Fruit fly (Drosophila melanogaster): Measurements from ENCODE around the gene CG13625.
A peak's percentile ranks its signal among the peaks of the same experiment; 100 is the strongest.

CG13625 gene

DNA sequence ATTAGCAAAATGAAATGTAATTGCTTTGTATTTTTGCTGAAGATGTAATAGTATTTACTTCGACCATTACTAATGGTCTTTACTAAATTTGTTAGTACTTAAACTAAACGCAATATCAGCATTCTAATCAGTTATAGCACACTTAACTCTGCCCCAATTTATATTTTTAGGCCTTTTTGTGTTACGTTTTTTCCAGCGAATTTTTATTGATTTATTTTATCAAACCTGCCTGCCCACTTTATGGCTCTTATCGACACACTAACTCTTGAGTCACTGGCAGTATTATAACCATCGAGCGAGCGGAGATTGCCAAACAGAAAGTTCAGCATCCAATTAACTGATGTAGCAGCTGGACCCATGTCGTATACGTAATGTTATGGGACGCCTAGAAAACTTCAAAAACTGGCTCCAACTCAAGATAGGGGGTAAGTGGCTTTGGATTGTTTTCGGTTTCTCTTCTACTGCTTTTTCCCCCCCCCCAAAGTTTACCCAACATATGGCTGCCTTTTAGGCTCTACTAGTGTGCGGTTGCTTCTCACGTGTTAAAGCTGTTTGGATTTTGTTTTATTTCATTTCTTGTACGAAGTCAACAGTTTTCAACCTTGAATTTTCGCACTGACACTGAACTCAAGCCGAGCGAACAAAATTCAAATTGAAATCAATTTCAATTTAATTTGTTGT is 15.2 kb downstream of the CG13625 start (continued):
- no peak for TF ChIP-seq MTF-1 (GFP tag; optimal IDR thresholded peaks at IDR 0.05; ENCODE audit: borderline replicate concordance)
- no peak for TF ChIP-seq gce (GFP tag; IDR thresholded peaks at IDR 0.05)
- TF ChIP-seq CTCF (GFP tag; optimal IDR thresholded peaks at IDR 0.05): no peak
- TF ChIP-seq tio (GFP tag; optimal IDR thresholded peaks at IDR 0.05): no peak
- no peak for TF ChIP-seq sc (optimal IDR thresholded peaks at IDR 0.05)
- TF ChIP-seq sc (GFP tag; optimal IDR thresholded peaks at IDR 0.05): no peak
- no peak for TF ChIP-seq Chrac-16 (GFP tag; optimal IDR thresholded peaks at IDR 0.05)
- peak in 1 of 2 experiments; percentile 78 for TF ChIP-seq Pdp1 (GFP tag; optimal IDR thresholded peaks at IDR 0.05)
- TF ChIP-seq CG11398 (GFP tag; optimal IDR thresholded peaks at IDR 0.05): no peak
- peak; percentile 75 for TF ChIP-seq Awh (GFP tag; IDR thresholded peaks at IDR 0.05)
- TF ChIP-seq bigmax (GFP tag; optimal IDR thresholded peaks at IDR 0.05): no peak
- peak; percentile 82 for TF ChIP-seq CG12769 (tag; optimal IDR thresholded peaks at IDR 0.05)
- TF ChIP-seq hkb (optimal IDR thresholded peaks at IDR 0.05): no peak
- no peak for TF ChIP-seq hkb (GFP tag; IDR thresholded peaks at IDR 0.05)
- TF ChIP-seq CG31441 (GFP tag; IDR thresholded peaks at IDR 0.05): no peak
- TF ChIP-seq maf-S (GFP tag; optimal IDR thresholded peaks at IDR 0.05): no peak
- TF ChIP-seq CG7928 (GFP tag; optimal IDR thresholded peaks at IDR 0.05): no peak
- TF ChIP-seq CG10274 (GFP tag; optimal IDR thresholded peaks at IDR 0.05): no peak
- no peak for TF ChIP-seq CG10209 (GFP tag; optimal IDR thresholded peaks at IDR 0.05)
- no peak for TF ChIP-seq B-H1 (GFP tag; IDR thresholded peaks at IDR 0.05)
- TF ChIP-seq Dll (GFP tag; IDR thresholded peaks at IDR 0.05; ENCODE audit: partially characterized antibody): no peak
- no peak for TF ChIP-seq Hr78 (GFP tag; optimal IDR thresholded peaks at IDR 0.05)
- no peak for TF ChIP-seq CG34422 (GFP tag; IDR thresholded peaks at IDR 0.05)
- TF ChIP-seq Blimp-1 (GFP tag; optimal IDR thresholded peaks at IDR 0.05): peak; percentile 17
- peak; percentile 68 for TF ChIP-seq abd-A (tag; optimal IDR thresholded peaks at IDR 0.05)
- no peak for TF ChIP-seq CG17361 (GFP tag; IDR thresholded peaks at IDR 0.05)
- TF ChIP-seq CG6254 (GFP tag; optimal IDR thresholded peaks at IDR 0.05): peak; percentile 7
- TF ChIP-seq Ssrp (tag; optimal IDR thresholded peaks at IDR 0.05): no peak
- TF ChIP-seq CG1233 (GFP tag; optimal IDR thresholded peaks at IDR 0.05): no peak
- TF ChIP-seq dm (GFP tag; optimal IDR thresholded peaks at IDR 0.05): no peak
- TF ChIP-seq CG6854 (GFP tag; optimal IDR thresholded peaks at IDR 0.05): no peak
- TF ChIP-seq NC2α (GFP tag; optimal IDR thresholded peaks at IDR 0.05): no peak
- TF ChIP-seq so (GFP tag; IDR thresholded peaks at IDR 0.05): no peak
- TF ChIP-seq fd102C (GFP tag; optimal IDR thresholded peaks at IDR 0.05): no peak
- no peak for TF ChIP-seq ken (GFP tag; IDR thresholded peaks at IDR 0.05)
- no peak for TF ChIP-seq salm (tag; optimal IDR thresholded peaks at IDR 0.05)
- TF ChIP-seq Hand (GFP tag; optimal IDR thresholded peaks at IDR 0.05): no peak

DNA sequence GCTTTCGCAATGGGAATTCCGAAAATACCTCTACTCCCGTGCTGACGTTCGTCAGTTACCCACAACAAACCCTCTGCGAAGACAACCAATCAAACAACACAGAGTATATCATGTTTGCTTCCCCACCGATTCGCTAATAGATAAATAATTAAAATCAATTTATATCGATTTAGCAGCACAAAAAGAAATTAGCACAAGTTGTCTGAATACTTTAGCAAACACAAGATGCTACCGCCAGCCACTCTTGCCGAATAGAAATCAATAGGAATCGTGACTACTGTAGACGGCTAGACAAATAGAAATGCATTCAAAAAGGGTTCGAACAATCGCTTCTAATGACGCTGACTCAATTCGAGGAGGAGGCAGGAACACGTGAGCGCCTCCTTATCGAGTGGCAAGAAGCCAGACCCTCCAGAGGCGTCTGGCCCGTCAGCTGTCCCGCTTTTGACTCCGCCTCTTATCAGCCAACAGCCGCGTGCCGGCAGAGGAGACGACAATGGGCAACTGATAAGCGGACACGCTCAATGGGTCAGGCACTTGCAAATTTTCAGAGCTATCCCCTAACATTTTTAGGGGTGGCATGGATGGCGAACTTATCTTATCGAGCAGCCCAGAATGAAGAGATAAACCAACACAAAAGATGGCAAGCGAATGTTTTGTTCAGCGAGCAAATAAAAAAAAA is 16.6 kb downstream of the CG13625 start:
- TF ChIP-seq mirr (GFP tag; optimal IDR thresholded peaks at IDR 0.05) (peak; percentile 35), exex (tag; optimal IDR thresholded peaks at IDR 0.05) (peak; percentile 53), ab (GFP tag; optimal IDR thresholded peaks at IDR 0.05) (no peak), ham (GFP tag; IDR thresholded peaks at IDR 0.05) (peak; percentile 13; the same call in 1 of the 2 replicates), CG6175 (GFP tag; IDR thresholded peaks at IDR 0.05) (peak; percentile 60; the same call in 1 of the 3 replicates), CG2889 (GFP tag; IDR thresholded peaks at IDR 0.05) (no peak), CG11247 (GFP tag; IDR thresholded peaks at IDR 0.05) (no peak), tx (GFP tag; optimal IDR thresholded peaks at IDR 0.05) (no peak), chinmo (GFP tag; IDR thresholded peaks at IDR 0.05; ENCODE audit: partially characterized antibody) (0 out of 4 replicates have a peak, but pooled peaks have one; percentile 46), GATAe (GFP tag; conservative IDR thresholded peaks at IDR 0.05) (peak; percentile 58), Med (GFP tag) (peak; percentile 66), lov (optimal IDR thresholded peaks at IDR 0.05) (no peak), lov (GFP tag; IDR thresholded peaks at IDR 0.05) (no peak), rib (GFP tag; IDR thresholded peaks at IDR 0.05) (peak; percentile 39; the same call in 1 of the 2 replicates), aop (GFP tag; IDR thresholded peaks at IDR 0.05) (no peak), CG12769 (tag; optimal IDR thresholded peaks at IDR 0.05) (peak; percentile 11)

Measured in whole organism, embryonic.